Worm (Caenorhabditis elegans): Measurements from ENCODE around the gene T01C8.3.

T01C8.3 gene

ce11 chrX:16793470-16793869 lies 10.5 kb upstream of the T01C8.3 start (continued):
- peak in 1 of 2 experiments; percentile 55 for TF ChIP-seq lin-35 (GFP tag; optimal IDR thresholded peaks at IDR 0.05)
- no peak for TF ChIP-seq ama-1 (optimal IDR thresholded peaks at IDR 0.05)
- TF ChIP-seq C34B4.2 (tag; optimal IDR thresholded peaks at IDR 0.05): no peak
- peak in 1 of 2 experiments; percentile 12 for TF ChIP-seq efl-1 (optimal IDR thresholded peaks at IDR 0.05)
- no peak for TF ChIP-seq efl-1 (GFP tag; optimal IDR thresholded peaks at IDR 0.05 in 1 of 2)
- TF ChIP-seq blmp-1 (tag; optimal IDR thresholded peaks at IDR 0.05): peak; percentile 17
- peak; percentile 38 for TF ChIP-seq nhr-47 (tag; optimal IDR thresholded peaks at IDR 0.05)
- peak; percentile 23; the same call in 1 of the 2 replicates for TF ChIP-seq nhr-19 (GFP tag; conservative IDR thresholded peaks at IDR 0.05)
- no peak for TF ChIP-seq nhr-237 (tag; optimal IDR thresholded peaks at IDR 0.05)
- no peak for TF ChIP-seq ceh-63 (GFP tag; optimal IDR thresholded peaks at IDR 0.05)
- no peak for TF ChIP-seq ztf-11 (tag; optimal IDR thresholded peaks at IDR 0.05)
- peak in 1 of 6 experiments; percentile 46 for TF ChIP-seq elt-3 (tag; optimal IDR thresholded peaks at IDR 0.05)

DNA sequence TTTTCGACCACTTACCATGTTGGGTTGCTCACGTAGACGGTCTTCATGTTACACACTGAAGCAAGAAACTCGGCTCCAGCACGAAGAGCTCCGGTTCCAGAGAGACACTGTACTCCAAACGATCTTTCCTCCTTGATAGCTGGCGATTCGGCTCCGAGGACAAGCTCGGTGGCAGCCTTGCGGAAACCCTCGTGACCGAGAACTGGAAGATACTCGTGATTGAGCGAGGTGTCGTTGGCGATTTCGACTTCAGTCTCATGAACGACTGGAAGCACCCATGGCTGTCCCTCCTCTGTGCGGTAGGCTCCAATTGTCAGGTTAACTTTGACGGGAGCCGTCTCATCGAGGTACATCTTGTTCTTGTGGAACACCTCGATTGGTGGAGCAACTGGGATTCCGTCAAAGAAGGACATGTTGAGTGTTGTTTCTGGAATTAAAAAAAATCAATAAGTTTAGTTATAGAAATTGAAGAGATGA lies 9.7 kb upstream of the T01C8.3 start, which contains the start of gene got-1.2:
Gene got-1.2 (minus strand): TSS at position 427 of the 477 bp plus-strand sequence.
- TF ChIP-seq efl-1 (optimal IDR thresholded peaks at IDR 0.05): no peak
- peak in 1 of 2 experiments; percentile 75 for TF ChIP-seq efl-1 (GFP tag; optimal IDR thresholded peaks at IDR 0.05 in 1 of 2)
- TF ChIP-seq hpl-2 (GFP tag; optimal IDR thresholded peaks at IDR 0.05): no peak
- TF ChIP-seq egl-27 (tag; optimal IDR thresholded peaks at IDR 0.05): no peak
- no peak for TF ChIP-seq nhr-85 (tag)
- TF ChIP-seq xbp-1 (tag; optimal IDR thresholded peaks at IDR 0.05): no peak

- TF ChIP-seq efl-1 (optimal IDR thresholded peaks at IDR 0.05) (no peak), efl-1 (GFP tag; optimal IDR thresholded peaks at IDR 0.05 in 1 of 2) (peak in 1 of 2 experiments; percentile 81), pag-3 (tag; optimal IDR thresholded peaks at IDR 0.05; ENCODE audit: borderline replicate concordance, insufficient read depth) (no peak), ces-1 (GFP tag; optimal IDR thresholded peaks at IDR 0.05) (no peak)
Measured at ce11 chrX:16787152-16787551, 4.1 kb upstream of the T01C8.3 start.

ce11 chrX:16786021-16786488 lies 3.0 kb upstream of the T01C8.3 start, which contains the start of gene T01C8.2:
T01C8.2 (plus strand) TSS chrX:16786438.
- no peak for TF ChIP-seq jun-1 (tag; optimal IDR thresholded peaks at IDR 0.05)
- no peak for TF ChIP-seq unc-62 (GFP tag; optimal IDR thresholded peaks at IDR 0.05)
- no peak for TF ChIP-seq ceh-63 (GFP tag; optimal IDR thresholded peaks at IDR 0.05)
- TF ChIP-seq nhr-47 (tag; optimal IDR thresholded peaks at IDR 0.05): peak; percentile 25
- TF ChIP-seq nhr-12 (tag; optimal IDR thresholded peaks at IDR 0.05): no peak
- TF ChIP-seq nhr-11 (tag; optimal IDR thresholded peaks at IDR 0.05): no peak
- TF ChIP-seq fkh-4 (tag; optimal IDR thresholded peaks at IDR 0.05; ENCODE audit: borderline replicate concordance): no peak
- peak in 1 of 3 experiments; percentile 10 for TF ChIP-seq ceh-82 (tag; optimal IDR thresholded peaks at IDR 0.05)
- no peak for TF ChIP-seq hlh-17 (GFP tag; optimal IDR thresholded peaks at IDR 0.05; ENCODE audit: borderline replicate concordance)
- TF ChIP-seq pag-3 (tag; optimal IDR thresholded peaks at IDR 0.05; ENCODE audit: borderline replicate concordance, insufficient read depth): no peak
- peak; percentile 5 for TF ChIP-seq swsn-7 (tag; optimal IDR thresholded peaks at IDR 0.05)
- 0 out of 2 replicates have a peak, but pooled peaks have one; percentile 7 for TF ChIP-seq nhr-19 (GFP tag; conservative IDR thresholded peaks at IDR 0.05)
- TF ChIP-seq nhr-85 (tag): peak; percentile 89
- no peak for TF ChIP-seq ama-1 (optimal IDR thresholded peaks at IDR 0.05)
- no peak for TF ChIP-seq ztf-4 (tag; optimal IDR thresholded peaks at IDR 0.05)
- TF ChIP-seq isw-1 (GFP tag; IDR thresholded peaks at IDR 0.05): no peak
- TF ChIP-seq lir-3 (tag; optimal IDR thresholded peaks at IDR 0.05; ENCODE audit: poor library complexity): no peak
- TF ChIP-seq ztf-11 (tag; optimal IDR thresholded peaks at IDR 0.05): no peak
- TF ChIP-seq snpc-4 (tag; optimal IDR thresholded peaks at IDR 0.05): no peak
- no peak for TF ChIP-seq sptf-1 (tag; optimal IDR thresholded peaks at IDR 0.05)
- TF ChIP-seq nhr-76 (tag; optimal IDR thresholded peaks at IDR 0.05): no peak
- TF ChIP-seq mdl-1 (tag; optimal IDR thresholded peaks at IDR 0.05): peak in 1 of 2 experiments; percentile 38
- no peak for TF ChIP-seq fkh-10 (GFP tag; optimal IDR thresholded peaks at IDR 0.05)
- no peak for TF ChIP-seq lin-39 (tag; optimal IDR thresholded peaks at IDR 0.05)
- no peak for TF ChIP-seq unc-98 (GFP tag; IDR thresholded peaks at IDR 0.05)
- TF ChIP-seq ceh-88 (GFP tag; IDR thresholded peaks at IDR 0.05): no peak
- TF ChIP-seq dsc-1 (tag; optimal IDR thresholded peaks at IDR 0.05): no peak
- no peak for TF ChIP-seq fkh-8 (tag; optimal IDR thresholded peaks at IDR 0.05)
- no peak for TF ChIP-seq aha-1 (tag; optimal IDR thresholded peaks at IDR 0.05)
- TF ChIP-seq nhr-237 (tag; optimal IDR thresholded peaks at IDR 0.05): no peak
- TF ChIP-seq lin-35 (GFP tag; optimal IDR thresholded peaks at IDR 0.05): peak in 1 of 2 experiments; percentile 55
- no peak for TF ChIP-seq nhr-77 (tag; optimal IDR thresholded peaks at IDR 0.05)
- TF ChIP-seq efl-3 (GFP tag; optimal IDR thresholded peaks at IDR 0.05): no peak
- no peak for TF ChIP-seq hpl-2 (GFP tag; optimal IDR thresholded peaks at IDR 0.05)
- peak; percentile 38; the same call in 1 of the 2 replicates for TF ChIP-seq grh-1 (GFP tag; IDR thresholded peaks at IDR 0.05)
- TF ChIP-seq tbx-2 (tag; optimal IDR thresholded peaks at IDR 0.05): peak; percentile 18
